Fruit fly (Drosophila melanogaster) whole organism, embryonic: ENCODE measurements around the gene CG6126.
A peak's percentile ranks its signal among the peaks of the same experiment; 100 is the strongest.

ENCODE experiments used
- Bteb2 ChIP-seq: fragments of 200-800 bp; sonication (Bioruptor generic); optimal IDR thresholded peaks from 2 replicates; lab custom pipeline; 2016; ENCODE audit warnings: missing biosample characterization, missing genetic modification characterization
- CG10565 ChIP-seq: fragments of 200-800 bp; sonication (Bioruptor generic); optimal IDR thresholded peaks from 3 replicates; lab custom pipeline; 2016; ENCODE audit warnings: missing biosample characterization, mild to moderate bottlenecking, missing genetic modification characterization
- CG11560 ChIP-seq: fragments of 200-800 bp; sonication (Bioruptor generic); IDR thresholded peaks from 3 replicates; pipeline ENCODE4 v1.3.6; 2022; ENCODE audit warnings: missing biosample characterization, missing genetic modification characterization
- CG12155 ChIP-seq: fragments of 200-800 bp; sonication (Bioruptor generic); optimal IDR thresholded peaks from 3 replicates; lab custom pipeline; 2016; ENCODE audit warnings: missing biosample characterization, missing genetic modification characterization
- CG13296 ChIP-seq: fragments of 200-800 bp; sonication (Bioruptor generic); optimal IDR thresholded peaks from 3 replicates; lab custom pipeline; 2018; ENCODE audit warnings: missing biosample characterization, mild to moderate bottlenecking, missing genetic modification characterization
- CG14050 ChIP-seq: fragments of 200-800 bp; sonication (Bioruptor generic); IDR thresholded peaks from 3 replicates; pipeline ENCODE4 v1.3.6; 2022; ENCODE audit warnings: missing biosample characterization, missing genetic modification characterization
- CG1529 ChIP-seq: fragments of 200-800 bp; sonication (Bioruptor generic); optimal IDR thresholded peaks from 3 replicates; lab custom pipeline; 2018; ENCODE audit warnings: missing biosample characterization, missing genetic modification characterization
- CG16813 ChIP-seq: fragments of 200-800 bp; sonication (Bioruptor generic); IDR thresholded peaks from 3 replicates; pipeline ENCODE4 v1.3.6; 2022; ENCODE audit warnings: missing biosample characterization, missing genetic modification characterization; ENCODE audit not compliant: partially characterized antibody
- CG16815 ChIP-seq: fragments of 200-800 bp; sonication (Bioruptor generic); optimal IDR thresholded peaks from 3 replicates; lab custom pipeline; 2017; ENCODE audit warnings: missing biosample characterization, mild to moderate bottlenecking, missing genetic modification characterization
- CG17612 ChIP-seq: fragments of 200-800 bp; sonication (Bioruptor generic); IDR thresholded peaks from 2 replicates; pipeline ENCODE4 v1.3.6; 2022; ENCODE audit warnings: missing biosample characterization, missing genetic modification characterization
- CG18011 ChIP-seq: fragments of 200-800 bp; sonication (Bioruptor generic); optimal IDR thresholded peaks from 2 replicates; lab custom pipeline; 2017; ENCODE audit warnings: missing biosample characterization, missing genetic modification characterization, mild to moderate bottlenecking, moderate library complexity, missing genotype
- CG18262 ChIP-seq: fragments of 200-800 bp; optimal IDR thresholded peaks from 3 replicates; lab custom pipeline; 2019; ENCODE audit warnings: missing biosample characterization, mild to moderate bottlenecking, missing genetic modification characterization, moderate library complexity
- CG2120 ChIP-seq: fragments of 200-800 bp; sonication (Bioruptor generic); optimal IDR thresholded peaks from 3 replicates; lab custom pipeline; 2016; ENCODE audit warnings: missing biosample characterization, missing genetic modification characterization
- CG2199 ChIP-seq: fragments of 200-800 bp; sonication (Bioruptor generic); IDR thresholded peaks from 3 replicates; pipeline ENCODE4 v1.3.6; 2022; ENCODE audit warnings: missing biosample characterization, missing genetic modification characterization
- CG30403 ChIP-seq: fragments of 200-800 bp; sonication (Bioruptor generic); optimal IDR thresholded peaks from 3 replicates; lab custom pipeline; 2016; ENCODE audit warnings: missing biosample characterization, missing genetic modification characterization
- CG3281 ChIP-seq: fragments of 200-800 bp; sonication (Bioruptor generic); optimal IDR thresholded peaks from 3 replicates; lab custom pipeline; 2017; ENCODE audit warnings: missing biosample characterization, mild to moderate bottlenecking, missing genetic modification characterization
- CG42726 ChIP-seq: fragments of 200-800 bp; sonication (Bioruptor generic); IDR thresholded peaks from 2 replicates; pipeline ENCODE4 v1.3.6; 2022; ENCODE audit warnings: missing biosample characterization, missing genetic modification characterization; ENCODE audit not compliant: partially characterized antibody
- CG4707 ChIP-seq: fragments of 200-800 bp; sonication (Bioruptor generic); optimal IDR thresholded peaks from 2 replicates; lab custom pipeline; 2018; ENCODE audit warnings: missing biosample characterization, mild to moderate bottlenecking, missing genetic modification characterization, moderate library complexity
- CG5953 ChIP-seq: fragments of 200-800 bp; sonication (Bioruptor generic); IDR thresholded peaks from 2 replicates; pipeline ENCODE4 v1.3.6; 2022; ENCODE audit warnings: missing biosample characterization, missing genetic modification characterization
- CG7786 ChIP-seq: fragments of 200-800 bp; sonication (Bioruptor generic); optimal IDR thresholded peaks from 2 replicates; lab custom pipeline; 2016; ENCODE audit warnings: missing biosample characterization, missing genetic modification characterization
- Camta ChIP-seq: fragments of 200-800 bp; sonication (Bioruptor generic); optimal IDR thresholded peaks from 2 replicates; lab custom pipeline; 2016; ENCODE audit warnings: missing biosample characterization, missing genetic modification characterization
- D ChIP-seq, 2 experiments: fragments of 200-800 bp in 1 of 2; fragments of >200 bp in 1 of 2; sonication (Bioruptor generic) in 1 of 2; optimal IDR thresholded peaks; 2 replicates in 1 of 2; 3 replicates in 1 of 2; lab custom pipeline; 2017; ENCODE audit warnings: mild to moderate bottlenecking in 1 of 2, missing biosample characterization in 1 of 2, missing genetic modification characterization in 1 of 2, missing genetic modification reagents in 1 of 2
- Dbx ChIP-seq: fragments of 200-800 bp; sonication (Bioruptor generic); IDR thresholded peaks from 3 replicates; pipeline ENCODE4 v1.3.6; 2022; ENCODE audit warnings: missing biosample characterization, missing genetic modification characterization
- Dll ChIP-seq: fragments of 200-800 bp; sonication (Bioruptor generic); IDR thresholded peaks from 4 replicates; pipeline ENCODE4 v1.3.6; 2022; ENCODE audit warnings: missing biosample characterization, missing genetic modification characterization; ENCODE audit not compliant: partially characterized antibody
- E2f1 ChIP-seq: fragments of 200-800 bp; sonication (Bioruptor generic); IDR thresholded peaks from 2 replicates; pipeline ENCODE4 v1.3.6; 2022; ENCODE audit warnings: missing biosample characterization, missing genetic modification characterization
- GATAe ChIP-seq: fragments of 200-800 bp; sonication (Bioruptor generic); conservative IDR thresholded peaks from 2 replicates; pipeline ENCODE4 v1.3.6; 2022; ENCODE audit warnings: missing biosample characterization, missing genetic modification characterization
- HLH4C ChIP-seq: fragments of 200-800 bp; sonication (Bioruptor generic); IDR thresholded peaks from 3 replicates; pipeline ENCODE4 v1.3.6; 2022; ENCODE audit warnings: missing biosample characterization, missing genetic modification characterization; ENCODE audit not compliant: partially characterized antibody
- HLHmδ ChIP-seq: fragments of 200-800 bp; sonication (Bioruptor generic); optimal IDR thresholded peaks from 2 replicates; lab custom pipeline; 2018; ENCODE audit warnings: missing biosample characterization, mild to moderate bottlenecking, missing genetic modification characterization, moderate library complexity
- Hey ChIP-seq: fragments of 200-800 bp; sonication (Bioruptor generic); optimal IDR thresholded peaks from 3 replicates; lab custom pipeline; 2018; ENCODE audit warnings: missing biosample characterization, mild to moderate bottlenecking, missing genetic modification characterization
- Mad ChIP-seq: fragments of 200-800 bp; sonication (Bioruptor generic); optimal IDR thresholded peaks from 2 replicates; lab custom pipeline; 2016; ENCODE audit warnings: missing biosample characterization, missing genetic modification characterization
- Ravus ChIP-seq: fragments of 200-800 bp; sonication (Bioruptor generic); IDR thresholded peaks from 2 replicates; pipeline ENCODE4 v1.3.6; 2022; ENCODE audit warnings: missing biosample characterization, missing genetic modification characterization
- Rfx ChIP-seq: fragments of 200-800 bp; sonication (Bioruptor generic); IDR thresholded peaks from 2 replicates; pipeline ENCODE4 v1.3.6; 2022; ENCODE audit warnings: missing biosample characterization, missing genetic modification characterization
- Spps ChIP-seq: fragments of 200-800 bp; sonication (Bioruptor generic); optimal IDR thresholded peaks from 2 replicates; lab custom pipeline; 2018; ENCODE audit warnings: missing biosample characterization, mild to moderate bottlenecking, missing genetic modification characterization
- Xbp1 ChIP-seq: fragments of 200-800 bp; sonication (Bioruptor generic); optimal IDR thresholded peaks from 3 replicates; lab custom pipeline; 2016; ENCODE audit warnings: missing biosample characterization, mild to moderate bottlenecking, missing genetic modification characterization
- cad ChIP-seq: fragments of >200 bp; optimal IDR thresholded peaks from 2 replicates; lab custom pipeline; 2017; ENCODE audit warnings: missing biosample characterization, missing genetic modification characterization
- chif ChIP-seq, 2 experiments: fragments of 200-800 bp; sonication (Bioruptor generic); optimal IDR thresholded peaks; 3 replicates each; lab custom pipeline; 2016; ENCODE audit warnings: missing biosample characterization in 2 of 2, missing genetic modification characterization in 2 of 2
- chm ChIP-seq: fragments of 200-800 bp; sonication (Bioruptor generic); IDR thresholded peaks from 2 replicates; pipeline ENCODE4 v1.3.6; 2022; ENCODE audit warnings: missing biosample characterization, missing genetic modification characterization
- esg ChIP-seq: fragments of 200-800 bp; sonication (Bioruptor generic); conservative IDR thresholded peaks from 2 replicates; pipeline ENCODE4 v1.3.6; 2022; ENCODE audit warnings: missing biosample characterization, missing genetic modification characterization
- exex ChIP-seq: fragments of 200-800 bp; sonication (Bioruptor generic); optimal IDR thresholded peaks from 4 replicates; lab custom pipeline; 2018; ENCODE audit warnings: missing biosample characterization, mild to moderate bottlenecking, missing genetic modification characterization, moderate library complexity
- gsb-n ChIP-seq: fragments of 200-800 bp; sonication (Bioruptor generic); optimal IDR thresholded peaks from 3 replicates; lab custom pipeline; 2018; ENCODE audit warnings: missing biosample characterization, mild to moderate bottlenecking, missing genetic modification characterization
- jumu ChIP-seq: fragments of 200-800 bp; sonication (Bioruptor generic); optimal IDR thresholded peaks from 3 replicates; lab custom pipeline; 2016; ENCODE audit warnings: missing biosample characterization, missing genetic modification characterization
- kah ChIP-seq: fragments of 200-800 bp; sonication (Bioruptor generic); optimal IDR thresholded peaks from 2 replicates; lab custom pipeline; 2018; ENCODE audit warnings: missing biosample characterization, mild to moderate bottlenecking, missing genetic modification characterization
- lilli ChIP-seq: fragments of 200-800 bp; sonication (Bioruptor generic); optimal IDR thresholded peaks from 3 replicates; lab custom pipeline; 2016; ENCODE audit warnings: missing biosample characterization, missing genetic modification characterization
- odd ChIP-seq: fragments of 200-800 bp; sonication (Bioruptor generic); optimal IDR thresholded peaks from 2 replicates; lab custom pipeline; 2017; ENCODE audit warnings: missing biosample characterization, mild to moderate bottlenecking, missing genetic modification characterization
- onecut ChIP-seq: fragments of 200-800 bp; sonication (Bioruptor generic); IDR thresholded peaks from 2 replicates; pipeline ENCODE4 v1.3.6; 2022; ENCODE audit warnings: missing biosample characterization, missing genetic modification characterization
- tio ChIP-seq: fragments of 200-800 bp; sonication (Bioruptor generic); optimal IDR thresholded peaks from 2 replicates; lab custom pipeline; 2017; ENCODE audit warnings: missing biosample characterization, missing genetic modification characterization, inconsistent platforms
- vfl ChIP-seq: fragments of 200-800 bp; sonication (Bioruptor generic); optimal IDR thresholded peaks from 2 replicates; lab custom pipeline; 2016; ENCODE audit warnings: missing biosample characterization, missing genetic modification characterization
- vnd ChIP-seq: fragments of 200-800 bp; sonication (Bioruptor generic); IDR thresholded peaks from 3 replicates; pipeline ENCODE4 v1.3.6; 2022; ENCODE audit warnings: missing biosample characterization, missing genetic modification characterization; ENCODE audit not compliant: partially characterized antibody

CG6126 gene

dm6 chr3R:16231385-16232307 is 28.8 kb upstream of the CG6126 start (continued):
- TF ChIP-seq CG5953 (GFP tag; lab: Robert Waterston, UW) = no peak
- no peak for TF ChIP-seq CG42726 (GFP tag; lab: Robert Waterston, UW)
- TF ChIP-seq Rfx (GFP tag; lab: Robert Waterston, UW) = no peak
- no peak for TF ChIP-seq vnd (GFP tag; lab: Robert Waterston, UW)
- peak; percentile 69 for TF ChIP-seq CG13296 (GFP tag; lab: Kevin White, UChicago)
- TF ChIP-seq E2f1 (GFP tag; lab: Robert Waterston, UW) = no peak
- peak; percentile 77 for TF ChIP-seq CG7786
- no peak for TF ChIP-seq Hey (tag; lab: Kevin White, UChicago)
- peak; percentile 55 for TF ChIP-seq Spps (tag; lab: Kevin White, UChicago)
- TF ChIP-seq jumu (GFP tag; lab: Kevin White, UChicago) = peak; percentile 73
- TF ChIP-seq gsb-n (tag; lab: Kevin White, UChicago) = peak; percentile 52
- peak; percentile 71 for TF ChIP-seq Xbp1
- TF ChIP-seq CG30403 (GFP tag; lab: Kevin White, UChicago) = peak; percentile 77
- TF ChIP-seq CG2120 = peak; percentile 75
- TF ChIP-seq CG16815 (GFP tag; lab: Kevin White, UChicago) = peak; percentile 75
- no peak for TF ChIP-seq Ravus (GFP tag; lab: Robert Waterston, UW)
- TF ChIP-seq CG1529 (GFP tag; lab: Kevin White, UChicago) = peak; percentile 70
- TF ChIP-seq D (optimal IDR thresholded peaks at IDR 0.05; lab: Kevin White, UChicago) = no peak
- peak; percentile 73 for TF ChIP-seq D (GFP tag; optimal IDR thresholded peaks at IDR 0.05; lab: Kevin White, UChicago)
- TF ChIP-seq chm (GFP tag; lab: Robert Waterston, UW) = no peak
- no peak for TF ChIP-seq HLHmδ (GFP tag; lab: Kevin White, UChicago)
- TF ChIP-seq CG4707 (GFP tag; lab: Kevin White, UChicago) = peak; percentile 31
- no peak for TF ChIP-seq CG17612 (GFP tag; lab: Robert Waterston, UW)
- no peak for TF ChIP-seq CG14050 (GFP tag; lab: Robert Waterston, UW)
- TF ChIP-seq exex = peak; percentile 7
- 0 out of 2 replicates have a peak, but pooled peaks have one; percentile 17 for TF ChIP-seq onecut (GFP tag; lab: Robert Waterston, UW)
- TF ChIP-seq cad = no peak
- peak; percentile 76 for TF ChIP-seq CG3281 (GFP tag; lab: Kevin White, UChicago)
- TF ChIP-seq Bteb2 (GFP tag; lab: Kevin White, UChicago) = peak; percentile 17
- TF ChIP-seq Camta (GFP tag; lab: Kevin White, UChicago) = peak; percentile 79
- peak; percentile 58 for TF ChIP-seq CG12155
- TF ChIP-seq GATAe (GFP tag; lab: Robert Waterston, UW) = no peak
- peak; percentile 40 for TF ChIP-seq vfl (GFP tag; lab: Kevin White, UChicago)
- peak; percentile 47 for TF ChIP-seq kah (GFP tag; lab: Kevin White, UChicago)
- TF ChIP-seq CG18011 (GFP tag; lab: Kevin White, UChicago) = peak; percentile 55
- TF ChIP-seq CG2199 (GFP tag; lab: Robert Waterston, UW) = no peak
- peak; percentile 51 for TF ChIP-seq Mad (GFP tag; lab: Kevin White, UChicago)
- peak; percentile 68 for TF ChIP-seq tio (GFP tag; lab: Kevin White, UChicago)
- TF ChIP-seq CG11560 (tag; lab: Robert Waterston, UW) = no peak
- TF ChIP-seq Dll (GFP tag; lab: Robert Waterston, UW) = no peak
- TF ChIP-seq CG10565 (GFP tag; lab: Kevin White, UChicago) = peak; percentile 5
- TF ChIP-seq odd (GFP tag; lab: Kevin White, UChicago) = peak; percentile 67
- no peak for TF ChIP-seq CG16813 (GFP tag; lab: Robert Waterston, UW)
- TF ChIP-seq chif (GFP tag; optimal IDR thresholded peaks at IDR 0.05; lab: Kevin White, UChicago) = peak; percentile 73 to 79
- TF ChIP-seq esg = no peak
- TF ChIP-seq CG18262 = peak; percentile 82
- TF ChIP-seq Dbx (GFP tag; lab: Robert Waterston, UW) = no peak
- TF ChIP-seq HLH4C (GFP tag; lab: Robert Waterston, UW) = no peak
- TF ChIP-seq lilli (GFP tag; lab: Kevin White, UChicago) = peak; percentile 79
